Worm (Caenorhabditis elegans): Measurements from ENCODE around the gene dhs-30.

- TF ChIP-seq nhr-12 (tag; optimal IDR thresholded peaks at IDR 0.05) (no peak), nhr-28 (tag; optimal IDR thresholded peaks at IDR 0.05) (no peak)
Measured at ce11 chrX:17209265-17209664, 26.4 kb downstream of the dhs-30 start, which contains the start of gene T08G2.2.

Measured in whole organism, mixed stage, embryonic.